Fruit fly (Drosophila melanogaster): ENCODE measurements around the gene nod.

Gene nod

dm6 chrX:11616496-11616952, 36.0 kb downstream of the nod start:
- TF ChIP-seq OdsH (GFP tag; optimal IDR thresholded peaks at IDR 0.05) (no peak), CG8119 (GFP tag; IDR thresholded peaks at IDR 0.05) (peak; percentile 25; the same call in 1 of the 3 replicates), salr (GFP tag; optimal IDR thresholded peaks at IDR 0.05) (no peak), fkh (GFP tag; optimal IDR thresholded peaks at IDR 0.05) (no peak), CG6163 (GFP tag; IDR thresholded peaks at IDR 0.05) (peak; percentile 65; the same call in 1 of the 3 replicates), CG15336 (GFP tag; IDR thresholded peaks at IDR 0.05) (peak; percentile 48; the same call in 1 of the 2 replicates), eg (GFP tag; IDR thresholded peaks at IDR 0.05) (no peak; the same call in 2 of the 3 replicates), Lpt (GFP tag; optimal IDR thresholded peaks at IDR 0.05) (peak; percentile 4), dac (GFP tag; optimal IDR thresholded peaks at IDR 0.05) (no peak), ss (GFP tag; optimal IDR thresholded peaks at IDR 0.05) (peak; percentile 63 to 76), Sox14 (GFP tag; optimal IDR thresholded peaks at IDR 0.05) (no peak), CG6854 (GFP tag; optimal IDR thresholded peaks at IDR 0.05) (peak; percentile 40)

dm6 chrX:11619617-11620016, 39.0 kb downstream of the nod start:
- no peak for TF ChIP-seq Lpt (GFP tag; optimal IDR thresholded peaks at IDR 0.05)
- no peak for TF ChIP-seq fd85E (GFP tag; optimal IDR thresholded peaks at IDR 0.05)
- TF ChIP-seq lz (GFP tag; optimal IDR thresholded peaks at IDR 0.05) = no peak
- TF ChIP-seq Eip75B (GFP tag; optimal IDR thresholded peaks at IDR 0.05) = no peak
- no peak for TF ChIP-seq CG11762 (GFP tag; optimal IDR thresholded peaks at IDR 0.05; ENCODE audit: insufficient read depth)
- TF ChIP-seq dac (GFP tag; optimal IDR thresholded peaks at IDR 0.05) = no peak
- TF ChIP-seq Sox14 (GFP tag; optimal IDR thresholded peaks at IDR 0.05) = no peak
- no peak for TF ChIP-seq net (GFP tag; optimal IDR thresholded peaks at IDR 0.05)
- no peak for TF ChIP-seq OdsH (GFP tag; optimal IDR thresholded peaks at IDR 0.05)
- TF ChIP-seq acj6 (GFP tag; optimal IDR thresholded peaks at IDR 0.05) = no peak
- no peak for TF ChIP-seq ss (GFP tag; optimal IDR thresholded peaks at IDR 0.05)
- TF ChIP-seq Hr39 (GFP tag; optimal IDR thresholded peaks at IDR 0.05) = no peak
- no peak for TF ChIP-seq CG8319 (GFP tag; optimal IDR thresholded peaks at IDR 0.05)

dm6 chrX:11620527-11620926, 40.0 kb downstream of the nod start:
- TF ChIP-seq CG15336 (GFP tag; IDR thresholded peaks at IDR 0.05) = no peak
- TF ChIP-seq svp (GFP tag) = no peak
- TF ChIP-seq Eip78C (GFP tag) = no peak
- TF ChIP-seq cyc (GFP tag; optimal IDR thresholded peaks at IDR 0.05) = no peak
- no peak for TF ChIP-seq Gug (GFP tag; IDR thresholded peaks at IDR 0.05)
- no peak for TF ChIP-seq Eip75B (GFP tag; optimal IDR thresholded peaks at IDR 0.05)
- TF ChIP-seq CG34406 (GFP tag; optimal IDR thresholded peaks at IDR 0.05) = no peak
- TF ChIP-seq Ets96B (tag; optimal IDR thresholded peaks at IDR 0.05) = no peak

- TF ChIP-seq Lpt (GFP tag; optimal IDR thresholded peaks at IDR 0.05) (no peak), CG8632 (GFP tag; optimal IDR thresholded peaks at IDR 0.05) (no peak), net (GFP tag; optimal IDR thresholded peaks at IDR 0.05) (no peak), Hr4 (GFP tag; optimal IDR thresholded peaks at IDR 0.05) (no peak), CG7368 (GFP tag; optimal IDR thresholded peaks at IDR 0.05) (no peak), Hr38 (GFP tag; optimal IDR thresholded peaks at IDR 0.05) (no peak), Eip93F (GFP tag; optimal IDR thresholded peaks at IDR 0.05) (no peak)
Observed at dm6 chrX:11621315-11621865, 40.8 kb downstream of the nod start.

dm6 chrX:11621866-11622648, 41.5 kb downstream of the nod start, which contains the start of gene Ptp10D:
Ptp10D (plus strand) TSS chrX:11622015.
- TF ChIP-seq Sox102F (GFP tag; optimal IDR thresholded peaks at IDR 0.05) (no peak), CG1621 (tag; optimal IDR thresholded peaks at IDR 0.05) (peak; percentile 97), vri (GFP tag; optimal IDR thresholded peaks at IDR 0.05) (no peak), CG16779 (tag; optimal IDR thresholded peaks at IDR 0.05) (peak; percentile 6), eg (GFP tag; IDR thresholded peaks at IDR 0.05) (peak; percentile 45; the same call in 1 of the 3 replicates), Eip75B (GFP tag; optimal IDR thresholded peaks at IDR 0.05) (peak; percentile 7), svp (GFP tag) (no peak), acj6 (GFP tag; optimal IDR thresholded peaks at IDR 0.05) (no peak), Blimp-1 (GFP tag; optimal IDR thresholded peaks at IDR 0.05) (peak; percentile 25), fkh (GFP tag; optimal IDR thresholded peaks at IDR 0.05) (peak; percentile 54), Eip78C (GFP tag) (peak; percentile 38), esn (GFP tag; optimal IDR thresholded peaks at IDR 0.05) (no peak), Lpt (GFP tag; optimal IDR thresholded peaks at IDR 0.05) (peak; percentile 4), CG6163 (GFP tag; IDR thresholded peaks at IDR 0.05) (peak; percentile 68), Ets21C (GFP tag; optimal IDR thresholded peaks at IDR 0.05) (no peak), pdm3 (GFP tag; optimal IDR thresholded peaks at IDR 0.05) (no peak), CG3032 (tag; optimal IDR thresholded peaks at IDR 0.05) (no peak), CG8632 (GFP tag; optimal IDR thresholded peaks at IDR 0.05) (no peak), dsx (GFP tag; optimal IDR thresholded peaks at IDR 0.05; ENCODE audit: poor library complexity, severe bottlenecking) (peak; percentile 55)

Data from whole organism, prepupa.